Fruit fly (Drosophila melanogaster) whole organism, embryonic: ENCODE measurements around the gene Dpy-30L1.
A peak's percentile ranks its signal among the peaks of the same experiment; 100 is the strongest.

Source experiments
- Blimp-1 ChIP-seq: fragments of 200-800 bp; sonication (Bioruptor generic); optimal IDR thresholded peaks from 3 replicates; lab custom pipeline; 2018; ENCODE audit warnings: missing biosample characterization, missing genetic modification characterization, mild to moderate bottlenecking, moderate library complexity, missing genetic modification reagents
- CG1233 ChIP-seq: fragments of 200-800 bp; sonication (Bioruptor generic); optimal IDR thresholded peaks from 4 replicates; lab custom pipeline; 2018; ENCODE audit warnings: missing biosample characterization, mild to moderate bottlenecking, missing genetic modification characterization
- CG12942 ChIP-seq: fragments of 200-800 bp; sonication (Bioruptor generic); optimal IDR thresholded peaks from 3 replicates; lab custom pipeline; 2016; ENCODE audit warnings: missing biosample characterization, missing genetic modification characterization
- CG13624 ChIP-seq: fragments of 200-800 bp; sonication (Bioruptor generic); optimal IDR thresholded peaks from 2 replicates; lab custom pipeline; 2016; ENCODE audit warnings: missing biosample characterization, missing genetic modification characterization
- CG13775 ChIP-seq: fragments of 200-800 bp; sonication (Bioruptor generic); optimal IDR thresholded peaks from 3 replicates; lab custom pipeline; 2017; ENCODE audit warnings: missing biosample characterization, mild to moderate bottlenecking, missing genetic modification characterization
- CG15073 ChIP-seq: fragments of 200-800 bp; sonication (Bioruptor generic); optimal IDR thresholded peaks from 2 replicates; lab custom pipeline; 2016; ENCODE audit warnings: missing biosample characterization, missing genetic modification characterization
- CG1647 ChIP-seq: fragments of 200-800 bp; sonication (Bioruptor generic); optimal IDR thresholded peaks from 3 replicates; lab custom pipeline; 2016; ENCODE audit warnings: missing biosample characterization, missing genetic modification characterization
- CG16813 ChIP-seq: fragments of 200-800 bp; sonication (Bioruptor generic); IDR thresholded peaks from 3 replicates; pipeline ENCODE4 v1.3.6; 2022; ENCODE audit warnings: missing biosample characterization, missing genetic modification characterization; ENCODE audit not compliant: partially characterized antibody
- CG17802 ChIP-seq: fragments of 200-800 bp; sonication (Bioruptor generic); optimal IDR thresholded peaks from 2 replicates; lab custom pipeline; 2018; ENCODE audit warnings: missing biosample characterization, mild to moderate bottlenecking, missing genetic modification characterization, moderate library complexity
- CG18011 ChIP-seq: fragments of 200-800 bp; sonication (Bioruptor generic); optimal IDR thresholded peaks from 2 replicates; lab custom pipeline; 2017; ENCODE audit warnings: missing biosample characterization, missing genetic modification characterization, mild to moderate bottlenecking, moderate library complexity, missing genotype
- CG18764 ChIP-seq: fragments of 200-800 bp; sonication (Bioruptor generic); optimal IDR thresholded peaks from 3 replicates; lab custom pipeline; 2016; ENCODE audit warnings: missing biosample characterization, missing genetic modification characterization
- CG31224 ChIP-seq: fragments of 200-800 bp; sonication (Bioruptor generic); IDR thresholded peaks from 2 replicates; pipeline ENCODE4 v1.3.6; 2022; ENCODE audit warnings: missing biosample characterization, missing genetic modification characterization
- CG32772 ChIP-seq: fragments of 200-800 bp; sonication (Bioruptor generic); IDR thresholded peaks from 2 replicates; pipeline ENCODE4 v1.3.6; 2022; ENCODE audit warnings: missing biosample characterization, missing genetic modification characterization
- CG4730 ChIP-seq: fragments of 200-800 bp; sonication (Bioruptor generic); IDR thresholded peaks from 2 replicates; pipeline ENCODE4 v1.3.6; 2022; ENCODE audit warnings: missing biosample characterization, missing genetic modification characterization
- CG4820 ChIP-seq: fragments of 200-800 bp; sonication (Bioruptor generic); optimal IDR thresholded peaks from 3 replicates; lab custom pipeline; 2016; ENCODE audit warnings: missing biosample characterization, missing genetic modification characterization
- CG7928 ChIP-seq: fragments of 200-800 bp; sonication (Bioruptor generic); optimal IDR thresholded peaks from 2 replicates; lab custom pipeline; 2017; ENCODE audit warnings: missing biosample characterization, mild to moderate bottlenecking, missing genetic modification characterization
- CG9215 ChIP-seq: fragments of 200-800 bp; sonication (Bioruptor generic); IDR thresholded peaks from 2 replicates; pipeline ENCODE4 v1.3.6; 2022; ENCODE audit warnings: missing biosample characterization, missing genetic modification characterization
- CoRest ChIP-seq: fragments of 200-800 bp; sonication (Bioruptor generic); optimal IDR thresholded peaks from 3 replicates; lab custom pipeline; 2018; ENCODE audit warnings: missing biosample characterization, mild to moderate bottlenecking, missing genetic modification characterization, moderate library complexity
- ERR ChIP-seq: fragments of 200-800 bp; sonication (Bioruptor generic); optimal IDR thresholded peaks from 2 replicates; lab custom pipeline; 2016; ENCODE audit warnings: missing biosample characterization, missing genetic modification characterization
- H2.0 ChIP-seq: fragments of 200-800 bp; sonication (Bioruptor generic); IDR thresholded peaks from 2 replicates; pipeline ENCODE4 v1.3.6; 2022; ENCODE audit warnings: missing biosample characterization, missing genetic modification characterization
- Hsf ChIP-seq: fragments of 200-800 bp; sonication (Bioruptor generic); optimal IDR thresholded peaks from 3 replicates; lab custom pipeline; 2016; ENCODE audit warnings: missing biosample characterization, missing genetic modification characterization
- MESR4 ChIP-seq: fragments of 200-800 bp; sonication (Bioruptor generic); optimal IDR thresholded peaks from 2 replicates; lab custom pipeline; 2018; ENCODE audit warnings: missing biosample characterization, mild to moderate bottlenecking, missing genetic modification characterization, moderate library complexity
- Nf-YC ChIP-seq: fragments of 200-800 bp; optimal IDR thresholded peaks from 3 replicates; lab custom pipeline; 2019; ENCODE audit warnings: missing biosample characterization, mild to moderate bottlenecking, missing genetic modification characterization, moderate library complexity
- PHDP ChIP-seq: fragments of 200-800 bp; sonication (Bioruptor generic); optimal IDR thresholded peaks from 3 replicates; lab custom pipeline; 2018; ENCODE audit warnings: missing biosample characterization, mild to moderate bottlenecking, missing genetic modification characterization, moderate library complexity
- Pdp1 ChIP-seq, 2 experiments: fragments of 200-800 bp; sonication (Bioruptor generic); optimal IDR thresholded peaks; 3 replicates each; lab custom pipeline; 2016; ENCODE audit warnings: missing biosample characterization in 2 of 2, missing genetic modification characterization in 2 of 2, mild to moderate bottlenecking in 1 of 2, moderate library complexity in 1 of 2
- Sox100B ChIP-seq: fragments of 200-800 bp; sonication (Bioruptor generic); optimal IDR thresholded peaks from 3 replicates; lab custom pipeline; 2018; ENCODE audit warnings: missing biosample characterization, mild to moderate bottlenecking, missing genetic modification characterization
- Tbp ChIP-seq: fragments of >200 bp; optimal IDR thresholded peaks from 2 replicates; lab custom pipeline; 2018; ENCODE audit warnings: missing biosample characterization, missing genetic modification characterization
- aop ChIP-seq: fragments of 200-800 bp; sonication (Bioruptor generic); IDR thresholded peaks from 2 replicates; pipeline ENCODE4 v1.3.6; 2022; ENCODE audit warnings: missing biosample characterization, missing genetic modification characterization
- ase ChIP-seq: fragments of 200-800 bp; sonication (Bioruptor generic); IDR thresholded peaks from 3 replicates; pipeline ENCODE4 v1.3.6; 2022; ENCODE audit warnings: missing biosample characterization, missing genetic modification characterization
- bbx ChIP-seq: fragments of 200-800 bp; sonication (Bioruptor generic); IDR thresholded peaks from 2 replicates; pipeline ENCODE4 v1.3.6; 2022; ENCODE audit warnings: missing biosample characterization, missing genetic modification characterization; ENCODE audit not compliant: partially characterized antibody
- bowl ChIP-seq: fragments of 200-800 bp; sonication (Bioruptor generic); IDR thresholded peaks from 2 replicates; pipeline ENCODE4 v1.3.6; 2022; ENCODE audit warnings: missing biosample characterization, missing genetic modification characterization
- dimm ChIP-seq: fragments of 200-800 bp; sonication (Bioruptor generic); IDR thresholded peaks from 2 replicates; pipeline ENCODE4 v1.3.6; 2022; ENCODE audit warnings: missing biosample characterization, missing genetic modification characterization
- emc ChIP-seq: fragments of 200-800 bp; sonication (Bioruptor generic); optimal IDR thresholded peaks from 2 replicates; lab custom pipeline; 2016; ENCODE audit warnings: missing biosample characterization, missing genetic modification characterization
- ewg ChIP-seq: fragments of 200-800 bp; sonication (Bioruptor generic); optimal IDR thresholded peaks from 3 replicates; lab custom pipeline; 2017; ENCODE audit warnings: mild to moderate bottlenecking, missing biosample characterization, missing genetic modification reagents, missing genetic modification characterization
- fd3F ChIP-seq: fragments of 200-800 bp; sonication (Bioruptor generic); optimal IDR thresholded peaks from 2 replicates; lab custom pipeline; 2018; ENCODE audit warnings: missing biosample characterization, mild to moderate bottlenecking, missing genetic modification characterization, moderate library complexity
- fu2 ChIP-seq: fragments of 200-800 bp; sonication (Bioruptor generic); optimal IDR thresholded peaks from 2 replicates; lab custom pipeline; 2016; ENCODE audit warnings: missing biosample characterization, missing genetic modification characterization
- gfzf ChIP-seq: fragments of 200-800 bp; sonication (Bioruptor generic); optimal IDR thresholded peaks from 2 replicates; lab custom pipeline; 2016; ENCODE audit warnings: missing biosample characterization, mild to moderate bottlenecking, missing genetic modification characterization, moderate library complexity
- hth ChIP-seq: fragments of >200 bp; optimal IDR thresholded peaks from 2 replicates; lab custom pipeline; 2017; ENCODE audit warnings: inconsistent platforms
- ind ChIP-seq: fragments of 200-800 bp; sonication (Bioruptor generic); optimal IDR thresholded peaks from 3 replicates; lab custom pipeline; 2016; ENCODE audit warnings: missing biosample characterization, missing genetic modification characterization
- jing ChIP-seq: fragments of 200-800 bp; sonication (Bioruptor generic); optimal IDR thresholded peaks from 2 replicates; lab custom pipeline; 2018; ENCODE audit warnings: missing biosample characterization, mild to moderate bottlenecking, missing genetic modification characterization
- kni ChIP-seq: fragments of 200-800 bp; sonication (Bioruptor generic); optimal IDR thresholded peaks from 3 replicates; lab custom pipeline; 2017; ENCODE audit warnings: mild to moderate bottlenecking, missing biosample characterization, missing genetic modification reagents, missing genetic modification characterization
- lbe ChIP-seq: fragments of 200-800 bp; sonication (Bioruptor generic); optimal IDR thresholded peaks from 2 replicates; lab custom pipeline; 2016; ENCODE audit warnings: missing biosample characterization, mild to moderate bottlenecking, missing genetic modification characterization
- nau ChIP-seq: fragments of 200-800 bp; sonication (Bioruptor generic); optimal IDR thresholded peaks from 3 replicates; lab custom pipeline; 2017; ENCODE audit warnings: missing biosample characterization, mild to moderate bottlenecking, missing genetic modification characterization, missing genetic modification reagents
- peb ChIP-seq: fragments of 200-800 bp; sonication (Bioruptor generic); IDR thresholded peaks from 2 replicates; pipeline ENCODE4 v1.3.6; 2022; ENCODE audit warnings: missing biosample characterization, missing genetic modification characterization
- pho ChIP-seq: fragments of 200-800 bp; sonication (Bioruptor generic); optimal IDR thresholded peaks from 2 replicates; lab custom pipeline; 2016; ENCODE audit warnings: missing biosample characterization, missing genetic modification characterization
- shn ChIP-seq: fragments of 200-800 bp; sonication (Bioruptor generic); optimal IDR thresholded peaks from 3 replicates; lab custom pipeline; 2016; ENCODE audit warnings: missing biosample characterization, missing genetic modification characterization
- sob ChIP-seq: fragments of 200-800 bp; sonication (Bioruptor generic); IDR thresholded peaks from 2 replicates; pipeline ENCODE4 v1.3.6; 2022; ENCODE audit warnings: missing biosample characterization, missing genetic modification characterization
- stc ChIP-seq: fragments of 200-800 bp; sonication (Bioruptor generic); IDR thresholded peaks from 2 replicates; pipeline ENCODE4 v1.3.6; 2022; ENCODE audit warnings: missing biosample characterization, missing genetic modification characterization
- sug ChIP-seq: fragments of 200-800 bp; optimal IDR thresholded peaks from 2 replicates; lab custom pipeline; 2019; ENCODE audit warnings: missing biosample characterization, mild to moderate bottlenecking, missing genetic modification characterization, moderate library complexity
- usp ChIP-seq: fragments of >200 bp; optimal IDR thresholded peaks from 2 replicates; lab custom pipeline; 2017; ENCODE audit warnings: missing biosample characterization, missing genetic modification characterization
- vvl ChIP-seq: fragments of 200-800 bp; sonication (Bioruptor generic); IDR thresholded peaks from 2 replicates; pipeline ENCODE4 v1.3.6; 2022; ENCODE audit warnings: missing biosample characterization, missing genetic modification characterization

The Dpy-30L1 gene

dm6 chr2L:10703281-10703680 is 29.2 kb upstream of the Dpy-30L1 start, which contains the start of gene CG6415 (continued):
- TF ChIP-seq Sox100B (GFP tag; lab: Kevin White, UChicago) (peak; percentile 68), CG18011 (GFP tag; lab: Kevin White, UChicago) (peak; percentile 11), MESR4 (GFP tag; lab: Kevin White, UChicago) (no peak), CG7928 (GFP tag; lab: Kevin White, UChicago) (no peak), pho (GFP tag; lab: Kevin White, UChicago) (peak; percentile 54), bbx (no peak), peb (GFP tag; lab: Robert Waterston, UW) (0 out of 2 replicates have a peak, but pooled peaks have one; percentile 21), fu2 (peak; percentile 61), CG1233 (peak; percentile 65), H2.0 (GFP tag; lab: Robert Waterston, UW) (peak; percentile 77), nau (GFP tag; lab: Kevin White, UChicago) (peak; percentile 31), ind (GFP tag; lab: Kevin White, UChicago) (peak; percentile 74), CG31224 (GFP tag; lab: Robert Waterston, UW) (peak; percentile 45; the same call in 1 of the 2 replicates), lbe (GFP tag; lab: Kevin White, UChicago) (peak; percentile 47), ewg (GFP tag; lab: Kevin White, UChicago) (peak; percentile 38), Tbp (no peak), CG15073 (GFP tag; lab: Kevin White, UChicago) (no peak), emc (GFP tag; lab: Kevin White, UChicago) (no peak), vvl (GFP tag; lab: Robert Waterston, UW) (peak; percentile 86), Pdp1 (GFP tag; optimal IDR thresholded peaks at IDR 0.05; lab: Kevin White, UChicago) (peak; percentile 38 to 77), jing (GFP tag; lab: Kevin White, UChicago) (peak; percentile 40), fd3F (peak; percentile 60), Hsf (peak; percentile 73), shn (peak; percentile 18), dimm (GFP tag; lab: Robert Waterston, UW) (no peak), ase (GFP tag; lab: Robert Waterston, UW) (peak; percentile 73; the same call in 2 of the 3 replicates), CG1647 (GFP tag; lab: Kevin White, UChicago) (peak; percentile 25), aop (GFP tag; lab: Robert Waterston, UW) (0 out of 2 replicates have a peak, but pooled peaks have one; percentile 38), sug (tag; lab: Kevin White, UChicago) (peak; percentile 92), ERR (GFP tag; lab: Kevin White, UChicago) (peak; percentile 72), sob (GFP tag; lab: Robert Waterston, UW) (peak; percentile 80), PHDP (tag; lab: Kevin White, UChicago) (peak; percentile 80), CG4820 (GFP tag; lab: Kevin White, UChicago) (peak; percentile 75), Blimp-1 (GFP tag; lab: Kevin White, UChicago) (peak; percentile 74), CoRest (tag; lab: Kevin White, UChicago) (peak; percentile 81), CG17802 (tag; lab: Kevin White, UChicago) (peak; percentile 24), CG9215 (peak; percentile 67), CG16813 (no peak), CG18764 (GFP tag; lab: Kevin White, UChicago) (peak; percentile 65), usp (GFP tag; lab: Kevin White, UChicago) (no peak), stc (peak; percentile 39; the same call in 1 of the 2 replicates), CG4730 (GFP tag; lab: Robert Waterston, UW) (peak; percentile 54), CG13624 (GFP tag; lab: Kevin White, UChicago) (peak; percentile 70), gfzf (GFP tag; lab: Kevin White, UChicago) (no peak), kni (no peak), bowl (GFP tag; lab: Robert Waterston, UW) (no peak), CG12942 (peak; percentile 6), Nf-YC (tag; lab: Kevin White, UChicago) (peak; percentile 62), CG32772 (GFP tag; lab: Robert Waterston, UW) (peak; percentile 72), CG13775 (GFP tag; lab: Kevin White, UChicago) (peak; percentile 46), hth (lab: Kevin White, UChicago) (no peak)
